Fruit fly (Drosophila melanogaster): ENCODE data around the gene nuf.

dm6 chr3L:14241065-14241464 lies 50.4 kb downstream of the nuf start:
- TF ChIP-seq CG15710 (tag; optimal IDR thresholded peaks at IDR 0.05) = peak; percentile 59
- TF ChIP-seq Ets98B (GFP tag; IDR thresholded peaks at IDR 0.05) = no peak
- peak; percentile 56 for TF ChIP-seq Pif1A (GFP tag; optimal IDR thresholded peaks at IDR 0.05)
